Worm (Caenorhabditis elegans): ENCODE measurements around the gene catp-5.

catp-5 gene

ce11 chrX:8078899-8079298, 19.8 kb downstream of the catp-5 start:
- TF ChIP-seq hlh-1 (tag; optimal IDR thresholded peaks at IDR 0.05) (no peak), blmp-1 (tag; optimal IDR thresholded peaks at IDR 0.05) (no peak), nhr-76 (tag; optimal IDR thresholded peaks at IDR 0.05) (no peak), elt-3 (tag; optimal IDR thresholded peaks at IDR 0.05) (no peak), lin-32 (GFP tag; optimal IDR thresholded peaks at IDR 0.05) (no peak), ceh-43 (GFP tag; optimal IDR thresholded peaks at IDR 0.05) (no peak), ces-1 (GFP tag; optimal IDR thresholded peaks at IDR 0.05) (no peak), tbx-8 (GFP tag; optimal IDR thresholded peaks at IDR 0.05) (no peak), unc-39 (tag; optimal IDR thresholded peaks at IDR 0.05) (no peak), ceh-83 (GFP tag; optimal IDR thresholded peaks at IDR 0.05) (no peak), mep-1 (tag; optimal IDR thresholded peaks at IDR 0.05) (no peak), nhr-12 (tag; optimal IDR thresholded peaks at IDR 0.05) (no peak), lsy-2 (tag; optimal IDR thresholded peaks at IDR 0.05) (no peak), sem-2 (GFP tag; optimal IDR thresholded peaks at IDR 0.05) (no peak)

- TF ChIP-seq blmp-1 (tag; optimal IDR thresholded peaks at IDR 0.05) = no peak
- no peak for TF ChIP-seq nhr-12 (tag; optimal IDR thresholded peaks at IDR 0.05)
- no peak for TF ChIP-seq hlh-1 (tag; optimal IDR thresholded peaks at IDR 0.05)
- no peak for TF ChIP-seq ceh-83 (GFP tag; optimal IDR thresholded peaks at IDR 0.05)
- TF ChIP-seq ham-2 (GFP tag; optimal IDR thresholded peaks at IDR 0.05) = no peak
- no peak for TF ChIP-seq flh-1 (GFP tag; optimal IDR thresholded peaks at IDR 0.05)
- TF ChIP-seq elt-1 (tag; optimal IDR thresholded peaks at IDR 0.05; ENCODE audit: borderline replicate concordance, insufficient read depth) = no peak
- TF ChIP-seq pha-4 (tag; optimal IDR thresholded peaks at IDR 0.05) = no peak
- TF ChIP-seq sptf-1 (tag; optimal IDR thresholded peaks at IDR 0.05) = no peak
These were observed 20.3 kb downstream of the catp-5 start for ce11 chrX:8078374-8078773.

ce11 chrX:8077748-8078147, 20.9 kb downstream of the catp-5 start, which contains the start of gene C46F2.1:
Gene C46F2.1, plus strand, starts transcription at chrX:8078048.
- no peak for TF ChIP-seq lsy-2 (tag; optimal IDR thresholded peaks at IDR 0.05)
- TF ChIP-seq sem-2 (GFP tag; optimal IDR thresholded peaks at IDR 0.05) = no peak
- TF ChIP-seq blmp-1 (tag; optimal IDR thresholded peaks at IDR 0.05) = no peak
- no peak for TF ChIP-seq nhr-12 (tag; optimal IDR thresholded peaks at IDR 0.05)
- TF ChIP-seq lin-13 (tag; optimal IDR thresholded peaks at IDR 0.05) = no peak
- TF ChIP-seq bed-3 (GFP tag; optimal IDR thresholded peaks at IDR 0.05) = no peak
- no peak for TF ChIP-seq nhr-237 (tag; optimal IDR thresholded peaks at IDR 0.05)
- no peak for TF ChIP-seq hlh-1 (tag; optimal IDR thresholded peaks at IDR 0.05)
- no peak for TF ChIP-seq unc-120 (tag; optimal IDR thresholded peaks at IDR 0.05; ENCODE audit: poor library complexity, severe bottlenecking)
- TF ChIP-seq M03D4.4 (tag; optimal IDR thresholded peaks at IDR 0.05) = no peak
- no peak for TF ChIP-seq drap-1 (GFP tag; optimal IDR thresholded peaks at IDR 0.05)
- no peak for TF ChIP-seq tbx-8 (GFP tag; optimal IDR thresholded peaks at IDR 0.05)
- TF ChIP-seq elt-3 (tag; optimal IDR thresholded peaks at IDR 0.05) = no peak
- no peak for TF ChIP-seq ztf-11 (tag; optimal IDR thresholded peaks at IDR 0.05)
- no peak for TF ChIP-seq zip-8 (tag; optimal IDR thresholded peaks at IDR 0.05)
- no peak for TF ChIP-seq pha-4 (tag; optimal IDR thresholded peaks at IDR 0.05)

ce11 chrX:8074527-8074926, 24.1 kb downstream of the catp-5 start:
- TF ChIP-seq lin-32 (GFP tag; optimal IDR thresholded peaks at IDR 0.05) = no peak
- TF ChIP-seq nhr-237 (tag; optimal IDR thresholded peaks at IDR 0.05) = no peak
- no peak for TF ChIP-seq hlh-1 (tag; optimal IDR thresholded peaks at IDR 0.05)
- no peak for TF ChIP-seq mab-5 (tag; optimal IDR thresholded peaks at IDR 0.05)
- TF ChIP-seq M03D4.4 (tag; optimal IDR thresholded peaks at IDR 0.05) = no peak

- TF ChIP-seq flh-1 (GFP tag; optimal IDR thresholded peaks at IDR 0.05) = no peak
- no peak for TF ChIP-seq ceh-39 (tag; optimal IDR thresholded peaks at IDR 0.05)
- no peak for TF ChIP-seq hlh-1 (tag; optimal IDR thresholded peaks at IDR 0.05)
- no peak for TF ChIP-seq bed-3 (GFP tag; optimal IDR thresholded peaks at IDR 0.05)
- no peak for TF ChIP-seq ces-1 (GFP tag; optimal IDR thresholded peaks at IDR 0.05)
- no peak for TF ChIP-seq unc-39 (tag; optimal IDR thresholded peaks at IDR 0.05)
- TF ChIP-seq sem-2 (GFP tag; optimal IDR thresholded peaks at IDR 0.05) = no peak
- TF ChIP-seq M03D4.4 (tag; optimal IDR thresholded peaks at IDR 0.05) = no peak
These were observed 29.4 kb downstream of the catp-5 start, which contains the start of gene C18A11.1 for ce11 chrX:8069293-8069692. Gene C18A11.1, plus strand, starts transcription at chrX:8069328.

- TF ChIP-seq snpc-4 (tag; optimal IDR thresholded peaks at IDR 0.05) (no peak), lin-13 (tag; optimal IDR thresholded peaks at IDR 0.05) (no peak), bed-3 (GFP tag; optimal IDR thresholded peaks at IDR 0.05) (no peak), drap-1 (GFP tag; optimal IDR thresholded peaks at IDR 0.05) (no peak), unc-39 (tag; optimal IDR thresholded peaks at IDR 0.05) (no peak), nhr-28 (tag; optimal IDR thresholded peaks at IDR 0.05) (no peak), pha-4 (tag; optimal IDR thresholded peaks at IDR 0.05) (no peak), ces-1 (GFP tag; optimal IDR thresholded peaks at IDR 0.05) (no peak), elt-1 (tag; optimal IDR thresholded peaks at IDR 0.05; ENCODE audit: borderline replicate concordance, insufficient read depth) (no peak), hlh-1 (tag; optimal IDR thresholded peaks at IDR 0.05) (no peak), nhr-76 (tag; optimal IDR thresholded peaks at IDR 0.05) (no peak), elt-3 (tag; optimal IDR thresholded peaks at IDR 0.05) (no peak)
These were observed 31.4 kb downstream of the catp-5 start, which contains the start of gene C18A11.2 for ce11 chrX:8067268-8067667. Gene C18A11.2, plus strand, starts transcription at chrX:8067568.
